Worm (Caenorhabditis elegans) whole organism, L4 larva: ENCODE data around the gene F44G3.7.
A peak's percentile ranks its signal among the peaks of the same experiment; 100 is the strongest.

Experiments used
- F10B5.3 ChIP-seq: sonication (generic microtip); optimal IDR thresholded peaks from 2 replicates; lab custom pipeline; 2016; ENCODE audit warnings: mild to moderate bottlenecking, missing genetic modification characterization, missing compliant biosample characterization
- F26F4.8 ChIP-seq: fragments of 200-800 bp; sonication (Bioruptor generic); conservative IDR thresholded peaks from 2 replicates; pipeline ENCODE4 v1.3.6; 2022; ENCODE audit warnings: missing genetic modification characterization, missing compliant biosample characterization
- F44E2.7 ChIP-seq: fragments of 200-800 bp; sonication (Bioruptor generic); IDR thresholded peaks from 2 replicates; pipeline ENCODE4 v2.1.2; 2022; ENCODE audit warnings: missing genetic modification characterization, missing compliant biosample characterization
- F49E8.2 ChIP-seq: sonication (generic microtip); optimal IDR thresholded peaks from 2 replicates; lab custom pipeline; 2016; ENCODE audit warnings: missing compliant biosample characterization, mild to moderate bottlenecking, missing genetic modification characterization, borderline replicate concordance
- Y48G9A.11 ChIP-seq: fragments of 200-800 bp; sonication (Bioruptor generic); IDR thresholded peaks from 2 replicates; pipeline ENCODE4 v1.3.6; 2022; ENCODE audit warnings: missing genetic modification reagents, missing genetic modification characterization, missing compliant biosample characterization
- Y75B8A.6 ChIP-seq: fragments of 200-800 bp; sonication (Bioruptor generic); IDR thresholded peaks from 2 replicates; pipeline ENCODE4 v1.3.6; 2022; ENCODE audit warnings: missing genetic modification reagents, missing genetic modification characterization, missing compliant biosample characterization
- ZK337.2 ChIP-seq: fragments of 200-800 bp; sonication (Bioruptor generic); IDR thresholded peaks from 2 replicates; pipeline ENCODE4 v1.3.6; 2022; ENCODE audit warnings: missing genetic modification reagents, missing genetic modification characterization, missing compliant biosample characterization
- aha-1 ChIP-seq: fragments of 150-350 bp; peaks from one replicate; lab custom pipeline; 2014; ENCODE audit warnings: missing biosample characterization, missing genetic modification characterization
- aly-2 ChIP-seq: sonication (generic microtip); optimal IDR thresholded peaks from 2 replicates; lab custom pipeline; 2018; ENCODE audit warnings: missing biosample characterization, missing genetic modification characterization
- arid-1 ChIP-seq: fragments of 200-800 bp; sonication (Bioruptor generic); conservative IDR thresholded peaks from 2 replicates; pipeline ENCODE4 v1.3.6; 2022; ENCODE audit warnings: missing genetic modification reagents, missing genetic modification characterization, missing compliant biosample characterization
- attf-4 ChIP-seq: sonication (generic microtip); optimal IDR thresholded peaks from 3 replicates; lab custom pipeline; 2017; ENCODE audit warnings: missing biosample characterization, missing genetic modification characterization
- ceh-32 ChIP-seq: sonication (generic microtip); optimal IDR thresholded peaks from 2 replicates; lab custom pipeline; 2016; ENCODE audit warnings: mild to moderate bottlenecking, missing genetic modification characterization, missing compliant biosample characterization; ENCODE audit not compliant: poor library complexity
- ceh-62 ChIP-seq: sonication (generic microtip); optimal IDR thresholded peaks from 2 replicates; lab custom pipeline; 2017; ENCODE audit warnings: missing biosample characterization, missing genetic modification characterization
- ceh-82 ChIP-seq: sonication (generic microtip); optimal IDR thresholded peaks from 2 replicates; lab custom pipeline; 2017; ENCODE audit warnings: missing biosample characterization, missing genetic modification characterization
- cey-2 ChIP-seq: sonication (generic microtip); optimal IDR thresholded peaks from 3 replicates; lab custom pipeline; 2017; ENCODE audit warnings: missing genetic modification characterization, mild to moderate bottlenecking, missing compliant biosample characterization, antibody characterized with exemption, borderline replicate concordance; ENCODE audit not compliant: insufficient read depth
- daf-16 ChIP-seq, 3 experiments: sonication (generic microtip); optimal IDR thresholded peaks; 2 replicates each; lab custom pipeline; 2016 to 2017; ENCODE audit warnings: missing genetic modification characterization in 3 of 3, missing genetic modification reagents in 3 of 3, mild to moderate bottlenecking in 2 of 3, missing compliant biosample characterization in 2 of 3, missing biosample characterization in 1 of 3, moderate library complexity in 1 of 3
- daf-19 ChIP-seq: fragments of 200-800 bp; sonication (Bioruptor generic); conservative IDR thresholded peaks from 2 replicates; pipeline ENCODE4 v1.3.6; 2022; ENCODE audit warnings: missing genetic modification characterization, missing compliant biosample characterization
- dmd-6 ChIP-seq: fragments of 200-800 bp; sonication (Bioruptor generic); IDR thresholded peaks from 2 replicates; pipeline ENCODE4 v1.3.6; 2022; ENCODE audit warnings: missing genetic modification reagents, missing genetic modification characterization, missing compliant biosample characterization
- dmd-9 ChIP-seq: fragments of 200-800 bp; sonication (Bioruptor generic); IDR thresholded peaks from 2 replicates; pipeline ENCODE4 v1.3.6; 2022; ENCODE audit warnings: missing genetic modification reagents, missing genetic modification characterization, missing compliant biosample characterization
- dpl-1 ChIP-seq: fragments of 150-350 bp; optimal IDR thresholded peaks from 2 replicates; lab custom pipeline; 2014; ENCODE audit warnings: missing biosample characterization, missing genetic modification reagents, missing genetic modification characterization
- dve-1 ChIP-seq: sonication (generic microtip); optimal IDR thresholded peaks from 2 replicates; lab custom pipeline; 2017; ENCODE audit warnings: antibody characterized with exemption, mild to moderate bottlenecking, missing genetic modification characterization, missing compliant biosample characterization; ENCODE audit not compliant: insufficient read depth
- egl-27 ChIP-seq: sonication (generic microtip); optimal IDR thresholded peaks from 3 replicates; lab custom pipeline; 2017; ENCODE audit warnings: missing biosample characterization, missing genetic modification reagents, missing genetic modification characterization
- egl-43 ChIP-seq: fragments of 200-800 bp; sonication (Bioruptor generic); IDR thresholded peaks from 2 replicates; pipeline ENCODE4 v1.3.6; 2022; ENCODE audit warnings: missing genetic modification reagents, missing genetic modification characterization, missing compliant biosample characterization
- hlh-11 ChIP-seq: fragments of 200-800 bp; sonication (Bioruptor generic); optimal IDR thresholded peaks from 2 replicates; lab custom pipeline; 2018; ENCODE audit warnings: mild to moderate bottlenecking, missing genetic modification characterization, missing compliant biosample characterization
- hlh-30 ChIP-seq: sonication (generic microtip); optimal IDR thresholded peaks from 2 replicates; lab custom pipeline; 2017; ENCODE audit warnings: antibody characterized with exemption, mild to moderate bottlenecking, missing genetic modification characterization, missing compliant biosample characterization; ENCODE audit not compliant: insufficient read depth
- hmg-1.1 ChIP-seq: fragments of 200-800 bp; sonication (Bioruptor generic); IDR thresholded peaks from 2 replicates; pipeline ENCODE4 v1.3.6; 2022; ENCODE audit warnings: missing genetic modification reagents, missing genetic modification characterization, missing compliant biosample characterization
- mdl-1 ChIP-seq, 2 experiments: fragments of 150-350 bp in 1 of 2; sonication (generic microtip) in 1 of 2; optimal IDR thresholded peaks; 2 replicates each; lab custom pipeline; 2014 to 2017; ENCODE audit warnings: missing biosample characterization in 2 of 2, missing genetic modification characterization in 2 of 2
- mdt-29 ChIP-seq: fragments of 200-800 bp; sonication (Bioruptor generic); IDR thresholded peaks from 2 replicates; pipeline ENCODE4 v1.3.6; 2022; ENCODE audit warnings: missing genetic modification reagents, missing genetic modification characterization, missing compliant biosample characterization
- nhr-28 ChIP-seq: fragments of 150-350 bp; optimal IDR thresholded peaks from 2 replicates; lab custom pipeline; 2014; ENCODE audit warnings: missing biosample characterization, missing genetic modification characterization
- nhr-41 ChIP-seq: fragments of 200-800 bp; sonication (Bioruptor generic); IDR thresholded peaks from 2 replicates; pipeline ENCODE4 v1.3.6; 2022; ENCODE audit warnings: missing genetic modification reagents, missing genetic modification characterization, missing compliant biosample characterization
- pqm-1 ChIP-seq: sonication (generic microtip); optimal IDR thresholded peaks from 2 replicates; lab custom pipeline; 2017; ENCODE audit warnings: missing biosample characterization, missing genetic modification characterization
- saeg-2 ChIP-seq: fragments of 200-800 bp; sonication (Bioruptor generic); IDR thresholded peaks from 2 replicates; pipeline ENCODE4 v1.3.6; 2022; ENCODE audit warnings: missing genetic modification reagents, missing genetic modification characterization, missing compliant biosample characterization
- sdz-12 ChIP-seq: fragments of 200-800 bp; sonication (Bioruptor generic); optimal IDR thresholded peaks from 2 replicates; lab custom pipeline; 2018; ENCODE audit warnings: mild to moderate bottlenecking, missing genetic modification characterization, missing compliant biosample characterization
- skn-1 ChIP-seq: fragments of 150-350 bp; optimal IDR thresholded peaks from 2 replicates; lab custom pipeline; 2014; ENCODE audit warnings: missing biosample characterization, missing genetic modification characterization
- snpc-1.2 ChIP-seq: fragments of 200-800 bp; sonication (Bioruptor generic); IDR thresholded peaks from 2 replicates; pipeline ENCODE4 v1.3.6; 2022; ENCODE audit warnings: missing genetic modification reagents, missing genetic modification characterization, missing compliant biosample characterization
- tag-97 ChIP-seq: fragments of 200-800 bp; sonication (Bioruptor generic); IDR thresholded peaks from 2 replicates; pipeline ENCODE4 v1.3.6; 2022; ENCODE audit warnings: missing genetic modification characterization, missing compliant biosample characterization
- zag-1 ChIP-seq: fragments of 150-350 bp; optimal IDR thresholded peaks from 2 replicates; lab custom pipeline; 2014; ENCODE audit warnings: missing biosample characterization, missing genetic modification characterization
- zip-2 ChIP-seq: fragments of 150-350 bp; optimal IDR thresholded peaks from 2 replicates; lab custom pipeline; 2014; ENCODE audit warnings: missing biosample characterization, missing genetic modification characterization
- ztf-7 ChIP-seq: fragments of 150-350 bp; optimal IDR thresholded peaks from 2 replicates; lab custom pipeline; 2014; ENCODE audit warnings: missing biosample characterization, missing genetic modification characterization

The F44G3.7 gene

DNA sequence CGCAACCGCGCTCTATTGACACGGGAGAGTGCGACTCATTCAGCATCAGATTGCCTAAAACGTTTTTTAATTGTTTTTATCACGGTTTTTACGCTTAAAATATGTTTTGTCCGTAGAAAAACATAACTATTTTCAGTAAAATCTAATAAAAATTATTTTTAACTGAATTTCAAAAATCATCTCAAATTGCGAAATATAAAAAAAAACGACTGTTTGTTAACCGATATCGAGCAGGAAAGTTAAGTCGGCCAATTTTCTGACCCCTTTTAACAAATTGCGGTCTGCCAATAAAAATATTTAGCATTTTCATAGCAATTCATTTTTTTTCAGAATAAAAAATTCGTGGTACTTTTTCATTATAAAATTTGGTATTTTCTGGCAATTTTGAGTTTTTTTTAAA, 16.4 kb downstream of the F44G3.7 start:
- TF ChIP-seq ZK337.2 (GFP tag; lab: Robert Waterston, UW) (no peak), aha-1 (peak; percentile 78)

DNA sequence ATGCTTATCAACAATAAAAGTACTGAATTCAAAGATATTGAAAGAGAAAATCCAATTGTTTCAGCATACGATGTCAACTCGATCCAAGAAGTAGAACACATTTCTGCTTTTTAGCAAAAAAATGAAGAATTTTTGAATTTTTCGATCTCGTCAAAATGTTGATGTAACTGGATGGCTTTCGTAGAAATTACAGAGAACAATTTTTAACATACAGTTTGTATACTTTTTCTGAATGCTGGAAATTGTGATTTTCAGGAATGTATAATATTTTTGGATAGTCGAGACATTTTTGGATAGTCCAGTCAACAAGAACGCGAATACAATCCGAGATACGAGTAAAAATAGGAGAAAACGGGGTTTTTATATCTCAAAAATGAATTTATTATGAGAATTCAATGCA, 18.3 kb downstream of the F44G3.7 start, which contains the start of gene str-103:
TSS of gene str-103 (minus strand) at position 101 of the 400 bp plus-strand sequence.
- TF ChIP-seq F26F4.8 (GFP tag; lab: Robert Waterston, UW) = no peak

DNA sequence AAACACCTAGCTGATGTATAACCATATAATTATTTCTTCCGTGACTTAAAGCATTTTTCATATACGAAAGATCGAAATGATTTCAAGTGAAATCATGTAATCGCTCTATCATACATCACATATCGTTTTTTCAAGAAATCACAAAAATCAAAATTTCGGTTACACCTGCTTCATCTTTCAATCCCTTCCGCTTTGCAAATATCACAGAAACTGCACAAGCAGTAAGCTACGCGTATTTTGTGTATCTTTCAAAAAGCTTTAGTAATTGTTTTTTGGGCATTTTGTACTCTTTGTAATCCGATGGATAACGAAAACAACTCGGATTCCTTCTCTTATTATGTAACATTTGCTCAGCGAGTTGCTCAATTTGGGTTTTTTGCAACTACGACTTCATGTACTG, 21.6 kb downstream of the F44G3.7 start, which contains the start of gene str-25:
TSS of gene str-25 (plus strand) at position 301 of the 400 bp plus-strand sequence.
- TF ChIP-seq ztf-7 (tag; lab: Kevin White, UChicago) = no peak
- no peak for TF ChIP-seq dpl-1 (GFP tag; lab: Kevin White, UChicago)
- no peak for TF ChIP-seq ceh-82 (tag; lab: Kevin White, UChicago)
- TF ChIP-seq ceh-62 (tag; lab: Kevin White, UChicago) = no peak
- no peak for TF ChIP-seq saeg-2 (GFP tag; lab: Robert Waterston, UW)
- TF ChIP-seq hmg-1.1 (GFP tag; lab: Robert Waterston, UW) = no peak
- no peak for TF ChIP-seq nhr-41 (GFP tag; lab: Robert Waterston, UW)
- TF ChIP-seq aly-2 (tag; lab: Kevin White, UChicago) = no peak
- no peak for TF ChIP-seq dve-1
- no peak for TF ChIP-seq F49E8.2 (tag; lab: Kevin White, UChicago)
- no peak for TF ChIP-seq attf-4 (tag; lab: Kevin White, UChicago)
- no peak for TF ChIP-seq ceh-32
- TF ChIP-seq arid-1 (GFP tag; lab: Robert Waterston, UW) = no peak
- TF ChIP-seq dmd-9 (GFP tag; lab: Robert Waterston, UW) = no peak
- no peak for TF ChIP-seq sdz-12 (GFP tag; lab: Kevin White, UChicago)
- TF ChIP-seq Y75B8A.6 (GFP tag; lab: Robert Waterston, UW) = no peak
- TF ChIP-seq daf-19 (GFP tag; lab: Robert Waterston, UW) = no peak

DNA sequence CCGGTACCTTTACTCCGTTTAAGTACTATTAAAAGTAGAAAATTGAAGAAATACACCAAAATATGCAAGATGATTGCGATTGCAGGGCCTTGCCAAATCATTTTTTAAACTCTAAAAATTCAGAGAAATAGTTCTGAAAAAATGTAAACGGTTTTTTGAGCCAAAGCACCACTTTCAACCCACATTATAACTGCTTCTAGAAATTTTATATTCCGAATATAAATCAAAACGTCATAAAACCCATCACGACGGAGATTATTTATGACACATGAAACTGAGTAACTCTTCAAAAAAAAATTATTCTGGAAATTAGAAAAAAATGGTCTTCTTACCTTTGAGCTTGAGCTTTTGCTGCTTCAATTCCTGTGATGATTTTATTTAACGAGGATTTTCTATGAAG, 22.7 kb downstream of the F44G3.7 start, which contains the start of gene srxa-16:
TSS of gene srxa-16 (minus strand) at position 101 of the 400 bp plus-strand sequence.
- no peak for TF ChIP-seq hmg-1.1 (GFP tag; lab: Robert Waterston, UW)
- TF ChIP-seq aly-2 (tag; lab: Kevin White, UChicago) = no peak
- no peak for TF ChIP-seq zip-2 (tag; lab: Kevin White, UChicago)

DNA sequence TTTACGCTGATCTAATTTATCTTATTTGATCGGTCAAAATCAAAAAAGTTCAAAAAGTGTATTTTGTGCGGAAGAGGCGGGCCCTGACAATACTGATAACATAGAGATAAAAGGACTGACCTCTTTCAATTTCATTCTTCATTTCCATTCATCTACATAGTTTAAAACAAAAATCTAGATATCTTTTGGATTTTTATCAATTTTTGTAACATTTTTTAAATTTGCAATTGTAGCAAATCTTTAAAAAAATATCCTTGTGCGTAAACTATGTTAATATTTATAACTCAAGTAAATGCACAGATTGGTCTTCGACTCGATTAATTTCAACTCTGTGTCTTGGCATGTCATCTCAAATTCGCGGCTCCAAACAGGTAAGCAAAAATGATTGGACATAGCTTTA, 33.3 kb downstream of the F44G3.7 start, which contains the start of gene argk-1:
TSS of gene argk-1 (plus strand) at position 301 of the 400 bp plus-strand sequence.
- TF ChIP-seq mdl-1 (tag; optimal IDR thresholded peaks at IDR 0.05; lab: Kevin White, UChicago) (no peak), egl-43 (GFP tag; lab: Robert Waterston, UW) (no peak), F10B5.3 (tag; lab: Kevin White, UChicago) (no peak), snpc-1.2 (GFP tag; lab: Robert Waterston, UW) (no peak), daf-19 (GFP tag; lab: Robert Waterston, UW) (no peak), Y75B8A.6 (GFP tag; lab: Robert Waterston, UW) (no peak), zag-1 (no peak), skn-1 (no peak), tag-97 (GFP tag; lab: Robert Waterston, UW) (no peak), mdt-29 (GFP tag; lab: Robert Waterston, UW) (no peak), cey-2 (tag; lab: Kevin White, UChicago) (no peak)

DNA sequence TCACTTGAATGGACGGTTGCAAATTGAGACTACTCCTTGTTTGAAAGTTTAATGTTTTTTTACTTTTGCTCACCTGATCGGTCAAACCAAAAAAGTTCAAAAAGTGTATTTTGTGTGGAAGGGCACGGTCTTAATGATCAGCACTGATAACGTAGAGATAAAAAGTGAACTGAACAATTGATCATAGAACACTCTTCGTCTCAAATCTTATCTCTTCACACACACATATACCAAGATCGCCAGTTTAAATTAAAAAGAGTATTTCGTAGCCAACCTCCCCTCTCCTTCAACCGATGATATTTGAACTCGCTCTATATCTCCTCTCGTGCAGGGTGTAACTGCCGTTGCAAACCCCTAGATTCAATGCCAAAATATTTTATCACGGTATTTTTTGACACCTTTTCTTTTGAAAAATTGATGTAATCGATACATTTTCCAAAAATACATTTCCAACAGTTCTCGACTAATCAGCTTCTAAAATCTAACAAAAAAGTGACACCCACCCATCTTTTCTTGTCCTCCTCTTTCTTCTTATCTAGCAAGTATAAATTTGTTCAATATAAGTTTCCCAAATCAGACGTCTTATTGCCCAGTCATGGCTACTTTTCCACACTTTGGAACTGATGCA, 36.7 kb downstream of the F44G3.7 start, which contains the start of gene cth-1:
TSS of gene cth-1 (plus strand) at position 578 of the 628 bp plus-strand sequence.
- peak; percentile 69 for TF ChIP-seq dmd-6 (GFP tag; lab: Robert Waterston, UW)
- no peak for TF ChIP-seq aly-2 (tag; lab: Kevin White, UChicago)
- TF ChIP-seq F44E2.7 (GFP tag; lab: Robert Waterston, UW) = no peak
- TF ChIP-seq dve-1 = peak; percentile 66
- peak; percentile 63 for TF ChIP-seq aha-1
- TF ChIP-seq daf-16 (GFP tag; optimal IDR thresholded peaks at IDR 0.05; lab: Kevin White, UChicago) = no peak
- TF ChIP-seq daf-16 (tag; optimal IDR thresholded peaks at IDR 0.05; lab: Kevin White, UChicago) = peak; percentile 50
- peak; percentile 32 for TF ChIP-seq hlh-30
- TF ChIP-seq pqm-1 (tag; lab: Kevin White, UChicago) = peak; percentile 64
- TF ChIP-seq zip-2 (tag; lab: Kevin White, UChicago) = no peak
- peak; percentile 27 for TF ChIP-seq hlh-11 (tag; lab: Kevin White, UChicago)
- TF ChIP-seq egl-27 (tag; lab: Kevin White, UChicago) = no peak
- no peak for TF ChIP-seq Y48G9A.11
- TF ChIP-seq F49E8.2 (tag; lab: Kevin White, UChicago) = no peak
- TF ChIP-seq nhr-28 (tag; lab: Kevin White, UChicago) = peak; percentile 97
